Fruit fly (Drosophila melanogaster) whole organism, embryonic: ENCODE data around the gene CG6927.

ENCODE experiments used
- ATbp ChIP-seq: fragments of 200-800 bp; sonication (Bioruptor generic); optimal IDR thresholded peaks from 2 replicates; lab custom pipeline; 2017; ENCODE audit warnings: missing biosample characterization, mild to moderate bottlenecking, missing genetic modification characterization, missing genetic modification reagents
- B-H2 ChIP-seq: fragments of 200-800 bp; sonication (Bioruptor generic); optimal IDR thresholded peaks from 2 replicates; lab custom pipeline; 2018; ENCODE audit warnings: missing biosample characterization, mild to moderate bottlenecking, missing genetic modification characterization
- CG10274 ChIP-seq: fragments of 200-800 bp; sonication (Bioruptor generic); optimal IDR thresholded peaks from 3 replicates; lab custom pipeline; 2017; ENCODE audit warnings: missing biosample characterization, mild to moderate bottlenecking, missing genetic modification characterization
- CG10321 ChIP-seq: fragments of 200-800 bp; sonication (Bioruptor generic); IDR thresholded peaks from 2 replicates; pipeline ENCODE4 v1.3.6; 2022; ENCODE audit warnings: missing biosample characterization, missing genetic modification characterization
- CG10979 ChIP-seq: fragments of 200-800 bp; sonication (Bioruptor generic); optimal IDR thresholded peaks from 2 replicates; lab custom pipeline; 2018; ENCODE audit warnings: missing biosample characterization, mild to moderate bottlenecking, missing genetic modification characterization, moderate library complexity
- CG12299 ChIP-seq: fragments of 200-800 bp; sonication (Bioruptor generic); optimal IDR thresholded peaks from 2 replicates; lab custom pipeline; 2018; ENCODE audit warnings: missing biosample characterization, mild to moderate bottlenecking, missing genetic modification characterization
- CG12659 ChIP-seq: fragments of 200-800 bp; sonication (Bioruptor generic); optimal IDR thresholded peaks from 3 replicates; lab custom pipeline; 2017; ENCODE audit warnings: mild to moderate bottlenecking, missing biosample characterization, missing genetic modification reagents, missing genetic modification characterization
- CG13894 ChIP-seq: fragments of 200-800 bp; sonication (Bioruptor generic); optimal IDR thresholded peaks from 3 replicates; lab custom pipeline; 2018; ENCODE audit warnings: missing biosample characterization, mild to moderate bottlenecking, missing genetic modification characterization, moderate library complexity
- CG14667 ChIP-seq: fragments of 200-800 bp; sonication (Bioruptor generic); IDR thresholded peaks from 2 replicates; pipeline ENCODE4 v1.3.6; 2022; ENCODE audit warnings: missing biosample characterization, missing genetic modification characterization
- CG15514 ChIP-seq: fragments of 200-800 bp; sonication (Bioruptor generic); optimal IDR thresholded peaks from 3 replicates; lab custom pipeline; 2017; ENCODE audit warnings: missing biosample characterization, missing genetic modification characterization, mild to moderate bottlenecking, moderate library complexity, missing genetic modification reagents
- CG1647 ChIP-seq: fragments of 200-800 bp; sonication (Bioruptor generic); optimal IDR thresholded peaks from 3 replicates; lab custom pipeline; 2016; ENCODE audit warnings: missing biosample characterization, missing genetic modification characterization
- CG18011 ChIP-seq: fragments of 200-800 bp; sonication (Bioruptor generic); optimal IDR thresholded peaks from 2 replicates; lab custom pipeline; 2017; ENCODE audit warnings: missing biosample characterization, missing genetic modification characterization, mild to moderate bottlenecking, moderate library complexity, missing genotype
- CG31224 ChIP-seq: fragments of 200-800 bp; sonication (Bioruptor generic); IDR thresholded peaks from 2 replicates; pipeline ENCODE4 v1.3.6; 2022; ENCODE audit warnings: missing biosample characterization, missing genetic modification characterization
- CG31365 ChIP-seq: fragments of 200-800 bp; sonication (Bioruptor generic); optimal IDR thresholded peaks from 2 replicates; lab custom pipeline; 2018; ENCODE audit warnings: missing biosample characterization, mild to moderate bottlenecking, missing genetic modification characterization
- CG32532 ChIP-seq: fragments of 200-800 bp; sonication (Bioruptor generic); IDR thresholded peaks from 2 replicates; pipeline ENCODE4 v1.3.6; 2022; ENCODE audit warnings: missing biosample characterization, missing genetic modification characterization
- CG32772 ChIP-seq: fragments of 200-800 bp; sonication (Bioruptor generic); IDR thresholded peaks from 2 replicates; pipeline ENCODE4 v1.3.6; 2022; ENCODE audit warnings: missing biosample characterization, missing genetic modification characterization
- CG33557 ChIP-seq: fragments of 200-800 bp; sonication (Bioruptor generic); optimal IDR thresholded peaks from 2 replicates; lab custom pipeline; 2019; ENCODE audit warnings: missing biosample characterization, mild to moderate bottlenecking, missing genetic modification characterization, moderate library complexity
- CG34224 ChIP-seq: fragments of 200-800 bp; sonication (Bioruptor generic); IDR thresholded peaks from 3 replicates; pipeline ENCODE4 v1.3.6; 2022; ENCODE audit warnings: missing biosample characterization, missing genetic modification characterization; ENCODE audit not compliant: partially characterized antibody
- CG3995 ChIP-seq: fragments of 200-800 bp; sonication (Bioruptor generic); optimal IDR thresholded peaks from 3 replicates; lab custom pipeline; 2016; ENCODE audit warnings: missing biosample characterization, missing genetic modification characterization
- CG4707 ChIP-seq: fragments of 200-800 bp; sonication (Bioruptor generic); optimal IDR thresholded peaks from 2 replicates; lab custom pipeline; 2018; ENCODE audit warnings: missing biosample characterization, mild to moderate bottlenecking, missing genetic modification characterization, moderate library complexity
- CG9817 ChIP-seq: fragments of 200-800 bp; sonication (Bioruptor generic); optimal IDR thresholded peaks from 2 replicates; lab custom pipeline; 2018; ENCODE audit warnings: missing biosample characterization, mild to moderate bottlenecking, missing genetic modification characterization, moderate library complexity
- Dbx ChIP-seq: fragments of 200-800 bp; sonication (Bioruptor generic); IDR thresholded peaks from 3 replicates; pipeline ENCODE4 v1.3.6; 2022; ENCODE audit warnings: missing biosample characterization, missing genetic modification characterization
- HmgD ChIP-seq: fragments of 200-800 bp; sonication (Bioruptor generic); optimal IDR thresholded peaks from 3 replicates; lab custom pipeline; 2016; ENCODE audit warnings: missing biosample characterization, missing genetic modification characterization
- Hmr ChIP-seq: fragments of 200-800 bp; sonication (Bioruptor generic); optimal IDR thresholded peaks from 3 replicates; lab custom pipeline; 2017; ENCODE audit warnings: mild to moderate bottlenecking, missing biosample characterization, missing genetic modification reagents, missing genetic modification characterization
- Max ChIP-seq: fragments of 200-800 bp; sonication (Bioruptor generic); optimal IDR thresholded peaks from 2 replicates; lab custom pipeline; 2016; ENCODE audit warnings: missing biosample characterization, mild to moderate bottlenecking, missing genetic modification characterization
- Med ChIP-seq: fragments of 200-800 bp; sonication (Bioruptor generic); peaks from one replicate; lab custom pipeline; 2016; ENCODE audit warnings: missing biosample characterization, missing genetic modification characterization, mild to moderate bottlenecking, inconsistent platforms, moderate library complexity
- Rfx ChIP-seq: fragments of 200-800 bp; sonication (Bioruptor generic); IDR thresholded peaks from 2 replicates; pipeline ENCODE4 v1.3.6; 2022; ENCODE audit warnings: missing biosample characterization, missing genetic modification characterization
- Rx ChIP-seq: fragments of 200-800 bp; sonication (Bioruptor generic); IDR thresholded peaks from 2 replicates; pipeline ENCODE4 v1.3.6; 2022; ENCODE audit warnings: missing biosample characterization, missing genetic modification characterization
- YL-1 ChIP-seq: fragments of 200-800 bp; sonication (Bioruptor generic); optimal IDR thresholded peaks from 3 replicates; lab custom pipeline; 2017; ENCODE audit warnings: missing biosample characterization, mild to moderate bottlenecking, missing genetic modification characterization
- ac ChIP-seq: fragments of 200-800 bp; sonication (Bioruptor generic); optimal IDR thresholded peaks from 3 replicates; lab custom pipeline; 2017; ENCODE audit warnings: missing biosample characterization, mild to moderate bottlenecking, missing genetic modification characterization
- bcd ChIP-seq: fragments of 200-800 bp; sonication (Bioruptor generic); optimal IDR thresholded peaks from 2 replicates; lab custom pipeline; 2017; ENCODE audit warnings: missing biosample characterization, mild to moderate bottlenecking, missing genetic modification characterization
- cato ChIP-seq: fragments of 200-800 bp; sonication (Bioruptor generic); optimal IDR thresholded peaks from 2 replicates; lab custom pipeline; 2016; ENCODE audit warnings: missing biosample characterization, missing genetic modification characterization, borderline replicate concordance
- crol ChIP-seq: fragments of 200-800 bp; sonication (Bioruptor generic); IDR thresholded peaks from 2 replicates; pipeline ENCODE4 v1.3.6; 2022; ENCODE audit warnings: missing biosample characterization, missing genetic modification characterization
- fru ChIP-seq: fragments of >200 bp; optimal IDR thresholded peaks from 2 replicates; lab custom pipeline; 2017
- fu2 ChIP-seq: fragments of 200-800 bp; sonication (Bioruptor generic); optimal IDR thresholded peaks from 2 replicates; lab custom pipeline; 2016; ENCODE audit warnings: missing biosample characterization, missing genetic modification characterization
- gem ChIP-seq: fragments of 200-800 bp; sonication (Bioruptor generic); optimal IDR thresholded peaks from 2 replicates; lab custom pipeline; 2019; ENCODE audit warnings: missing biosample characterization, mild to moderate bottlenecking, missing genetic modification characterization, moderate library complexity
- grn ChIP-seq: fragments of 200-800 bp; sonication (Bioruptor generic); optimal IDR thresholded peaks from 3 replicates; lab custom pipeline; 2017; ENCODE audit warnings: missing biosample characterization, missing genetic modification characterization
- h ChIP-seq: fragments of >200 bp; optimal IDR thresholded peaks from 2 replicates; lab custom pipeline; 2017
- kay ChIP-seq: fragments of 200-800 bp; sonication (Bioruptor generic); optimal IDR thresholded peaks from 2 replicates; lab custom pipeline; 2016; ENCODE audit warnings: missing biosample characterization, missing genetic modification characterization
- pfk ChIP-seq: fragments of 200-800 bp; sonication (Bioruptor generic); optimal IDR thresholded peaks from 2 replicates; lab custom pipeline; 2018; ENCODE audit warnings: missing biosample characterization, mild to moderate bottlenecking, missing genetic modification characterization, moderate library complexity
- pho ChIP-seq: fragments of 200-800 bp; sonication (Bioruptor generic); optimal IDR thresholded peaks from 2 replicates; lab custom pipeline; 2016; ENCODE audit warnings: missing biosample characterization, missing genetic modification characterization
- prd ChIP-seq, 3 experiments: fragments of >200 bp in 2 of 3; fragments of 200-800 bp in 1 of 3; sonication (Bioruptor generic) in 1 of 3; optimal IDR thresholded peaks in 2 of 3; IDR thresholded peaks in 1 of 3; 2 replicates in 2 of 3; 3 replicates in 1 of 3; pipeline versions ENCODE4 v1.3.6 to Lab custom; 2017 to 2022; ENCODE audit warnings: missing biosample characterization in 1 of 3, missing genetic modification characterization in 1 of 3
- rib ChIP-seq: fragments of 200-800 bp; sonication (Bioruptor generic); IDR thresholded peaks from 2 replicates; pipeline ENCODE4 v1.3.6; 2022; ENCODE audit warnings: missing biosample characterization, missing genetic modification characterization
- sd ChIP-seq: fragments of 200-800 bp; sonication (Bioruptor generic); optimal IDR thresholded peaks from 3 replicates; lab custom pipeline; 2018; ENCODE audit warnings: missing biosample characterization, mild to moderate bottlenecking, missing genetic modification characterization, moderate library complexity
- sob ChIP-seq: fragments of 200-800 bp; sonication (Bioruptor generic); IDR thresholded peaks from 2 replicates; pipeline ENCODE4 v1.3.6; 2022; ENCODE audit warnings: missing biosample characterization, missing genetic modification characterization
- sqz ChIP-seq: fragments of 200-800 bp; sonication (Bioruptor generic); optimal IDR thresholded peaks from 3 replicates; lab custom pipeline; 2018; ENCODE audit warnings: missing biosample characterization, mild to moderate bottlenecking, missing genetic modification characterization
- stc ChIP-seq: fragments of 200-800 bp; sonication (Bioruptor generic); IDR thresholded peaks from 2 replicates; pipeline ENCODE4 v1.3.6; 2022; ENCODE audit warnings: missing biosample characterization, missing genetic modification characterization
- stwl ChIP-seq: fragments of 200-800 bp; sonication (Bioruptor generic); optimal IDR thresholded peaks from 3 replicates; lab custom pipeline; 2018; ENCODE audit warnings: missing biosample characterization, mild to moderate bottlenecking, missing genetic modification characterization, moderate library complexity
- tio ChIP-seq: fragments of 200-800 bp; sonication (Bioruptor generic); optimal IDR thresholded peaks from 2 replicates; lab custom pipeline; 2017; ENCODE audit warnings: missing biosample characterization, missing genetic modification characterization, inconsistent platforms

Gene CG6927

DNA sequence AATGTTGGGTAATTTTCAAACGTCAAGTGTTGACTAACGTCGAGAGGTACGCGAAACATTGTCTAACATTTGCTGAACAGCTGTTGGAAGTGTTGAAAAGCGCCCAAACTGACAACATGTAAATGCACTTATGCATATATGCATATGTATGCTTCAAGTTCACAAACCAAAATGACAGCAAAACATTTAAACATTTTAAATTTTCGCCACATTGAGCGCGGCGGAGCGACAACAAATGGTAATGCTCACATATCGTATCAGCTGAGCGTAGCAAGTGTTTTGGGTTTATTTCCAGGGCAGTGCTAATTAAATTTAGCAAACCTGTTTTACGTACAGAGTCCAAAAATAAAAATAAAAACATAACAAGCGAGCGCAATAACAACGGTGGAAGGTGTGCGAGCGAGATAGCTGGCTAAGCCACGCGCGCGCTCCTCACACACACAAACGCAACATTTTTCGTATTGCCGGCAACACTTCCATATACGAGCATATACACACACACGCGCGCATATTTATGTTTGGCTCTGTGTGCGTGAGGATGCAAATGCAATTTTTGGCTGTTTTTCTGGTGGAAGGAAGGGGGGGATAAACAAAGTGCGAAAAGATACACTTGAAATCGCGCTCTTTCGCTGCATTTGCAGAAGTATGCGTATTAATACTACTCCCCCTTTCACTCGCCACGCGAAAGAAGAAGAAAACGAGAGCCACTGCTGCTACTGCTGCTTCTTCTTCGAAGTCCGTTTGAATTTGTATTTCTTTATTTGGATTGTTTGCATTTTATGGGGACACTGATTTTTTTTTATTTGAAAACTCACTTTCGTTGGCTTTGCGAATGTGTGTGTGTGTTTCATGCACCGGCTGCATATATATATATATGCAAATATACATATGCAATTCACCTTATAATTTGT lies 23.7 kb downstream of the CG6927 start (continued):
- TF ChIP-seq pho (GFP tag; lab: Kevin White, UChicago) (peak; percentile 9), cato (GFP tag; lab: Kevin White, UChicago) (no peak), Max (GFP tag; lab: Kevin White, UChicago) (peak; percentile 60), sob (GFP tag; lab: Robert Waterston, UW) (no peak), CG32532 (GFP tag; lab: Robert Waterston, UW) (no peak), fru (lab: Kevin White, UChicago) (no peak), h (no peak), CG10979 (tag; lab: Kevin White, UChicago) (peak; percentile 17), CG31365 (tag; lab: Kevin White, UChicago) (no peak), YL-1 (no peak), CG33557 (GFP tag; lab: Kevin White, UChicago) (no peak), CG34224 (no peak), crol (no peak), CG32772 (GFP tag; lab: Robert Waterston, UW) (no peak), rib (GFP tag; lab: Robert Waterston, UW) (no peak), sqz (peak; percentile 7), CG9817 (tag; lab: Kevin White, UChicago) (peak; percentile 1), CG10274 (GFP tag; lab: Kevin White, UChicago) (no peak), ac (GFP tag; lab: Kevin White, UChicago) (no peak), pfk (GFP tag; lab: Kevin White, UChicago) (no peak), Med (GFP tag; lab: Kevin White, UChicago) (peak; percentile 95), B-H2 (GFP tag; lab: Kevin White, UChicago) (peak; percentile 31), prd (optimal IDR thresholded peaks at IDR 0.05; lab: Kevin White, UChicago) (no peak), prd (GFP tag; IDR thresholded peaks at IDR 0.05; lab: Robert Waterston, UW) (no peak), ATbp (GFP tag; lab: Kevin White, UChicago) (no peak), stc (GFP tag; lab: Robert Waterston, UW) (no peak), CG12659 (GFP tag; lab: Kevin White, UChicago) (peak; percentile 69), CG18011 (GFP tag; lab: Kevin White, UChicago) (peak; percentile 11), CG14667 (no peak), CG15514 (peak; percentile 55), CG4707 (GFP tag; lab: Kevin White, UChicago) (peak; percentile 36), CG12299 (tag; lab: Kevin White, UChicago) (no peak), CG3995 (no peak), stwl (tag; lab: Kevin White, UChicago) (peak; percentile 76), HmgD (GFP tag; lab: Kevin White, UChicago) (no peak), CG1647 (GFP tag; lab: Kevin White, UChicago) (no peak), Hmr (GFP tag; lab: Kevin White, UChicago) (peak; percentile 53), tio (GFP tag; lab: Kevin White, UChicago) (no peak), Rx (GFP tag; lab: Robert Waterston, UW) (no peak), CG31224 (no peak), gem (tag; lab: Kevin White, UChicago) (peak; percentile 37), Rfx (GFP tag; lab: Robert Waterston, UW) (no peak), CG13894 (tag; lab: Kevin White, UChicago) (no peak), CG10321 (GFP tag; lab: Robert Waterston, UW) (no peak), kay (GFP tag; lab: Kevin White, UChicago) (no peak), fu2 (GFP tag; lab: Kevin White, UChicago) (no peak), Dbx (no peak), sd (tag; lab: Kevin White, UChicago) (peak; percentile 25), bcd (no peak), grn (GFP tag; lab: Kevin White, UChicago) (no peak)
